Worm (Caenorhabditis elegans) whole organism, L1 larva: Measurements from ENCODE around the gene fbxb-3.

ENCODE experiments used
- aha-1 ChIP-seq: fragments of 150-350 bp; optimal IDR thresholded peaks from 2 replicates; lab custom pipeline; 2014; ENCODE audit warnings: missing biosample characterization, missing genetic modification characterization
- blmp-1 ChIP-seq: fragments of 150-350 bp; optimal IDR thresholded peaks from 2 replicates; lab custom pipeline; 2014; ENCODE audit warnings: missing biosample characterization, missing genetic modification characterization
- ceh-88 ChIP-seq: fragments of 200-800 bp; sonication (Bioruptor generic); IDR thresholded peaks from 2 replicates; pipeline ENCODE4 v1.3.6; 2022; ENCODE audit warnings: missing genetic modification characterization, missing compliant biosample characterization
- ces-1 ChIP-seq: fragments of 150-350 bp; optimal IDR thresholded peaks from 2 replicates; lab custom pipeline; 2014; ENCODE audit warnings: missing biosample characterization, missing genetic modification reagents, missing genetic modification characterization
- dpl-1 ChIP-seq, 3 experiments: fragments of 150-350 bp in 2 of 3; sonication (generic microtip) in 1 of 3; optimal IDR thresholded peaks; 2 replicates each; lab custom pipeline; 2014 to 2017; ENCODE audit warnings: missing biosample characterization in 3 of 3, missing genetic modification characterization in 3 of 3, missing genetic modification reagents in 3 of 3
- dsc-1 ChIP-seq: sonication (generic microtip); optimal IDR thresholded peaks from 2 replicates; lab custom pipeline; 2016; ENCODE audit warnings: mild to moderate bottlenecking, missing genetic modification characterization, missing compliant biosample characterization
- fkh-4 ChIP-seq: sonication (generic microtip); optimal IDR thresholded peaks from 2 replicates; lab custom pipeline; 2016; ENCODE audit warnings: missing compliant biosample characterization, missing genetic modification characterization, borderline replicate concordance
- lin-13 ChIP-seq: fragments of 150-350 bp; optimal IDR thresholded peaks from 2 replicates; lab custom pipeline; 2014; ENCODE audit warnings: missing biosample characterization, missing genetic modification reagents, missing genetic modification characterization
- lin-15B ChIP-seq: fragments of 150-350 bp; sonication (generic microtip); optimal IDR thresholded peaks from 3 replicates; lab custom pipeline; 2014; ENCODE audit warnings: missing biosample characterization, missing genetic modification characterization
- mab-9 ChIP-seq: fragments of 200-800 bp; sonication (Bioruptor generic); IDR thresholded peaks from 2 replicates; pipeline ENCODE4 v1.3.6; 2022; ENCODE audit warnings: missing genetic modification reagents, missing genetic modification characterization, missing compliant biosample characterization
- mep-1 ChIP-seq: fragments of 150-350 bp; optimal IDR thresholded peaks from 2 replicates; lab custom pipeline; 2014; ENCODE audit warnings: missing biosample characterization, missing genetic modification characterization
- sox-4 ChIP-seq: sonication (generic microtip); optimal IDR thresholded peaks from 2 replicates; lab custom pipeline; 2016; ENCODE audit warnings: missing genetic modification characterization, missing compliant biosample characterization
- tbx-2 ChIP-seq: sonication (generic microtip); optimal IDR thresholded peaks from 2 replicates; lab custom pipeline; 2016; ENCODE audit warnings: missing genetic modification characterization, missing compliant biosample characterization
- xbp-1 ChIP-seq: sonication (generic microtip); optimal IDR thresholded peaks from 2 replicates; lab custom pipeline; 2016; ENCODE audit warnings: missing genetic modification characterization, missing compliant biosample characterization

DNA sequence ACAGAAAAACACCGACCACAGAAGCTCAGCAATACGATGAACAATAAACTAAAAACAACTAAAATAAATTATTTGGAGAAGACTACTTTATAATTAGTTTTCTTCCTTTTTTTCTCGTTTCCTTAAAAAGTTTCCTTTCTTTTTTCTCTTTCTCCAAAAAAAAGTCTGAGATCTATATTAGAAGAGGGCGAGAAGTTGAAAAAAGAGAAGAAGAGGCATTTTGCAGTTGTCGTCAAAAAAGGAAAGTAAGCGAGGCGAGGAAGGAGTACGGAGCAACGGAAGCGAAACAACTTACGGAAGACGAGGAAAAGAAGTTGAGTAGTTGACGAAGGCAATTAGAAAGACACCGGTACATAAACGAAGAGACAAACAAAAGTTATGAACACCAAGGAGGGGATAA, 42.8 kb upstream of the fbxb-3 start:
- TF ChIP-seq lin-15B (no peak), sox-4 (no peak), mep-1 (tag; lab: Kevin White, UChicago) (no peak), ceh-88 (GFP tag; lab: Robert Waterston, UW) (no peak), tbx-2 (tag; lab: Kevin White, UChicago) (no peak), blmp-1 (tag; lab: Kevin White, UChicago) (no peak), aha-1 (no peak), fkh-4 (tag; lab: Kevin White, UChicago) (no peak), ces-1 (GFP tag; lab: Kevin White, UChicago) (no peak), dpl-1 (GFP tag; optimal IDR thresholded peaks at IDR 0.05; lab: Kevin White, UChicago) (no peak), xbp-1 (tag; lab: Kevin White, UChicago) (no peak), lin-13 (GFP tag; lab: Kevin White, UChicago) (no peak), mab-9 (no peak), dsc-1 (tag; lab: Kevin White, UChicago) (no peak)
